Worm (Caenorhabditis elegans) whole organism, young adult: Measurements from ENCODE around the gene cdk-1.
A peak's percentile ranks its signal among the peaks of the same experiment; 100 is the strongest.

Experiments
- B0035.1 ChIP-seq: sonication (generic microtip); optimal IDR thresholded peaks from 2 replicates; lab custom pipeline; 2016; ENCODE audit warnings: missing genetic modification characterization, mild to moderate bottlenecking, missing compliant biosample characterization, missing genotype, missing genetic modification reagents
- B0261.1 ChIP-seq: sonication (generic microtip); optimal IDR thresholded peaks from 2 replicates; lab custom pipeline; 2016; ENCODE audit warnings: mild to moderate bottlenecking, missing genetic modification characterization, moderate library complexity, missing compliant biosample characterization
- T26A5.8 ChIP-seq: sonication (generic microtip); optimal IDR thresholded peaks from 2 replicates; lab custom pipeline; 2016; ENCODE audit warnings: missing genetic modification characterization, missing compliant biosample characterization
- Y67H2A.10 ChIP-seq: fragments of 200-800 bp; sonication (Bioruptor generic); conservative IDR thresholded peaks from 2 replicates; pipeline ENCODE4 v1.3.6; 2022; ENCODE audit warnings: missing genetic modification reagents, missing genetic modification characterization, missing compliant biosample characterization
- Y79H2A.3 ChIP-seq: fragments of 200-800 bp; sonication (Bioruptor generic); conservative IDR thresholded peaks from 2 replicates; pipeline ENCODE4 v1.3.6; 2022; ENCODE audit warnings: missing genetic modification reagents, missing genetic modification characterization, missing compliant biosample characterization
- ama-1 ChIP-seq, 3 experiments: fragments of 150-350 bp in 1 of 3; sonication (generic microtip) in 2 of 3; optimal IDR thresholded peaks; 2 replicates each; lab custom pipeline; 2014 to 2018; ENCODE audit warnings: missing biosample characterization in 2 of 3, missing genetic modification characterization in 2 of 3, missing genetic modification reagents in 2 of 3
- egrh-3 ChIP-seq: fragments of 200-800 bp; sonication (Bioruptor generic); IDR thresholded peaks from 2 replicates; pipeline ENCODE4 v1.3.6; 2022; ENCODE audit warnings: missing genetic modification reagents, missing genetic modification characterization, missing compliant biosample characterization
- lag-1 ChIP-seq: fragments of 200-800 bp; sonication (Bioruptor generic); IDR thresholded peaks from 2 replicates; pipeline ENCODE4 v1.3.6; 2022; ENCODE audit warnings: missing genetic modification reagents, missing genetic modification characterization, missing compliant biosample characterization
- lin-26 ChIP-seq: fragments of 200-800 bp; sonication (Bioruptor generic); IDR thresholded peaks from 2 replicates; pipeline ENCODE4 v1.3.6; 2022; ENCODE audit warnings: missing genetic modification reagents, missing genetic modification characterization, missing compliant biosample characterization
- nhr-90 ChIP-seq: sonication (generic microtip); optimal IDR thresholded peaks from 2 replicates; lab custom pipeline; 2016; ENCODE audit warnings: missing genotype, mild to moderate bottlenecking, missing genetic modification characterization, missing compliant biosample characterization
- sea-2 ChIP-seq: fragments of 200-800 bp; sonication (Bioruptor generic); IDR thresholded peaks from 2 replicates; pipeline ENCODE4 v1.3.6; 2022; ENCODE audit warnings: missing genetic modification characterization, missing compliant biosample characterization
- snpc-3.4 ChIP-seq: sonication (generic microtip); optimal IDR thresholded peaks from 2 replicates; lab custom pipeline; 2017; ENCODE audit warnings: missing genetic modification characterization, mild to moderate bottlenecking, missing compliant biosample characterization, antibody characterized with exemption, moderate library complexity, missing genotype, missing genetic modification reagents
- unc-130 ChIP-seq: sonication (generic microtip); optimal IDR thresholded peaks from 2 replicates; lab custom pipeline; 2016; ENCODE audit warnings: missing genetic modification reagents, missing genetic modification characterization, missing compliant biosample characterization

DNA sequence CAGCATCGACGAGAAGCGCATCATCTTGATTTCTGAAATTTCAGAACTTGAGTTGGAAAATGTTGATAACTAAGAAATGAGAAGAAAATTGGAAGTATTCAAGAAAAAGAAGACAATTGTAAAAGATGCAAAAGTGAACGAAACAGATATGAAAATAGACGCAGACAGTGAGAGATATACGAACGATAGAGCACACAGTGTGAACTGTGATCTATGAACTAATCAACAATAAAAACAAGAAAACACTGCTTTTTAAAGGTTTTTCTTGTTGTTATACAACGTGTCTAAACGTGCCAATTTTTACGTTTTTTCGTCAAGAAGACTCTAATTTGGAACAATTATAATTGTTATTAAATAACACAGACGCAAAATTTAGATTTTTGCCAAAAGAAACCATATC lies 5.6 kb downstream of the cdk-1 start, which contains the start of gene ech-6:
- no peak for TF ChIP-seq unc-130 (GFP tag; lab: Kevin White, UChicago)
- TF ChIP-seq B0261.1 (tag; lab: Kevin White, UChicago) = no peak
- no peak for TF ChIP-seq lin-26 (GFP tag; lab: Robert Waterston, UW)
- no peak for TF ChIP-seq egrh-3 (GFP tag; lab: Robert Waterston, UW)
- no peak for TF ChIP-seq Y67H2A.10 (GFP tag; lab: Robert Waterston, UW)
- TF ChIP-seq B0035.1 (tag; lab: Kevin White, UChicago) = no peak
- no peak for TF ChIP-seq snpc-3.4
- TF ChIP-seq nhr-90 (tag; lab: Kevin White, UChicago) = no peak
- TF ChIP-seq sea-2 = no peak
- peak; percentile 33 for TF ChIP-seq ama-1 (optimal IDR thresholded peaks at IDR 0.05; lab: Kevin White, UChicago)
- no peak for TF ChIP-seq ama-1 (GFP tag; optimal IDR thresholded peaks at IDR 0.05; lab: Kevin White, UChicago)
- no peak for TF ChIP-seq lag-1 (GFP tag; lab: Robert Waterston, UW)
- TF ChIP-seq Y79H2A.3 = no peak
- TF ChIP-seq T26A5.8 = no peak
